Worm (Caenorhabditis elegans) whole organism, L3 larva: ENCODE data around the gene R05C11.2.
A peak's percentile ranks its signal among the peaks of the same experiment; 100 is the strongest.

ENCODE experiments used
- R02D3.7 ChIP-seq: fragments of 150-350 bp; optimal IDR thresholded peaks from 2 replicates; lab custom pipeline; 2014; ENCODE audit warnings: missing biosample characterization, missing genetic modification characterization
- ZK546.5 ChIP-seq: sonication (generic microtip); optimal IDR thresholded peaks from 2 replicates; lab custom pipeline; 2017; ENCODE audit warnings: missing biosample characterization, missing genetic modification characterization
- aly-2 ChIP-seq: fragments of 150-350 bp; optimal IDR thresholded peaks from 2 replicates; lab custom pipeline; 2014; ENCODE audit warnings: missing biosample characterization, missing genetic modification characterization
- ama-1 ChIP-seq: fragments of 150-350 bp; optimal IDR thresholded peaks from 2 replicates; lab custom pipeline; 2018
- ceh-16 ChIP-seq: sonication (generic microtip); optimal IDR thresholded peaks from 2 replicates; lab custom pipeline; 2017; ENCODE audit warnings: missing biosample characterization, missing genetic modification characterization
- ceh-28 ChIP-seq: fragments of 150-350 bp; optimal IDR thresholded peaks from 2 replicates; lab custom pipeline; 2014; ENCODE audit warnings: missing biosample characterization, missing genetic modification reagents, missing genetic modification characterization
- ceh-82 ChIP-seq: fragments of 150-350 bp; optimal IDR thresholded peaks from 2 replicates; lab custom pipeline; 2014; ENCODE audit warnings: missing biosample characterization, missing genetic modification characterization
- ceh-9 ChIP-seq: sonication (generic microtip); optimal IDR thresholded peaks from 2 replicates; lab custom pipeline; 2018; ENCODE audit warnings: missing biosample characterization, missing genetic modification characterization
- egl-27 ChIP-seq: sonication (generic microtip); optimal IDR thresholded peaks from 4 replicates; lab custom pipeline; 2017; ENCODE audit warnings: missing biosample characterization, missing genetic modification reagents, missing genetic modification characterization
- elt-1 ChIP-seq: fragments of 150-350 bp; optimal IDR thresholded peaks from 2 replicates; lab custom pipeline; 2014; ENCODE audit warnings: missing biosample characterization, missing genetic modification characterization
- elt-2 ChIP-seq: sonication (generic microtip); optimal IDR thresholded peaks from 2 replicates; lab custom pipeline; 2016; ENCODE audit warnings: missing genetic modification reagents, mild to moderate bottlenecking, missing genetic modification characterization, missing compliant biosample characterization
- elt-3 ChIP-seq, 3 experiments: fragments of 150-350 bp in 1 of 3; sonication (generic microtip) in 2 of 3; optimal IDR thresholded peaks; 2 replicates in 2 of 3; 4 replicates in 1 of 3; lab custom pipeline; 2014 to 2017; ENCODE audit warnings: missing biosample characterization in 3 of 3, missing genetic modification characterization in 3 of 3
- fkh-2 ChIP-seq: fragments of 150-350 bp; optimal IDR thresholded peaks from 2 replicates; lab custom pipeline; 2014; ENCODE audit warnings: missing biosample characterization, missing genetic modification reagents, missing genetic modification characterization
- fos-1 ChIP-seq: fragments of 150-350 bp; optimal IDR thresholded peaks from 2 replicates; lab custom pipeline; 2014; ENCODE audit warnings: missing biosample characterization, missing genetic modification characterization
- hmg-11 ChIP-seq: sonication (generic microtip); optimal IDR thresholded peaks from 2 replicates; lab custom pipeline; 2016; ENCODE audit warnings: missing genetic modification characterization, missing compliant biosample characterization
- jun-1 ChIP-seq: fragments of 150-350 bp; optimal IDR thresholded peaks from 2 replicates; lab custom pipeline; 2014; ENCODE audit warnings: missing biosample characterization, missing genetic modification reagents, missing genetic modification characterization
- lsy-12 ChIP-seq: sonication (generic microtip); optimal IDR thresholded peaks from 2 replicates; lab custom pipeline; 2016; ENCODE audit warnings: mild to moderate bottlenecking, missing genetic modification characterization, missing compliant biosample characterization
- mdl-1 ChIP-seq: fragments of 150-350 bp; optimal IDR thresholded peaks from 2 replicates; lab custom pipeline; 2014; ENCODE audit warnings: missing biosample characterization, missing genetic modification characterization
- mml-1 ChIP-seq: fragments of 150-350 bp; sonication (generic microtip); optimal IDR thresholded peaks from 3 replicates; lab custom pipeline; 2014; ENCODE audit warnings: missing biosample characterization, missing genetic modification characterization
- nfya-1 ChIP-seq: sonication (generic microtip); optimal IDR thresholded peaks from 2 replicates; lab custom pipeline; 2017; ENCODE audit warnings: missing genetic modification characterization, mild to moderate bottlenecking, missing compliant biosample characterization, antibody characterized with exemption, moderate library complexity; ENCODE audit not compliant: insufficient read depth
- nhr-11 ChIP-seq: fragments of 150-350 bp; optimal IDR thresholded peaks from 2 replicates; lab custom pipeline; 2014; ENCODE audit warnings: missing biosample characterization, missing genetic modification characterization
- nhr-23 ChIP-seq: fragments of 150-350 bp; optimal IDR thresholded peaks from 2 replicates; lab custom pipeline; 2014; ENCODE audit warnings: missing biosample characterization, missing genetic modification reagents, missing genetic modification characterization
- nhr-237 ChIP-seq: fragments of 150-350 bp; optimal IDR thresholded peaks from 2 replicates; lab custom pipeline; 2014; ENCODE audit warnings: missing biosample characterization, missing genetic modification characterization
- nhr-25 ChIP-seq: sonication (generic microtip); optimal IDR thresholded peaks from 2 replicates; lab custom pipeline; 2017; ENCODE audit warnings: missing biosample characterization, missing genetic modification characterization
- nhr-28 ChIP-seq: fragments of 150-350 bp; optimal IDR thresholded peaks from 2 replicates; lab custom pipeline; 2014; ENCODE audit warnings: missing biosample characterization, missing genetic modification characterization
- nhr-43 ChIP-seq: sonication (generic microtip); optimal IDR thresholded peaks from 2 replicates; lab custom pipeline; 2016; ENCODE audit warnings: mild to moderate bottlenecking, missing genetic modification characterization, missing compliant biosample characterization; ENCODE audit not compliant: poor library complexity, severe bottlenecking
- nhr-67 ChIP-seq: fragments of 150-350 bp; optimal IDR thresholded peaks from 2 replicates; lab custom pipeline; 2014; ENCODE audit warnings: missing biosample characterization, missing genetic modification characterization
- nhr-76 ChIP-seq: fragments of 150-350 bp; sonication (generic microtip); optimal IDR thresholded peaks from 5 replicates; lab custom pipeline; 2014; ENCODE audit warnings: missing biosample characterization, missing genetic modification characterization
- pha-4 ChIP-seq: fragments of 150-350 bp; optimal IDR thresholded peaks from 2 replicates; lab custom pipeline; 2014; ENCODE audit warnings: missing biosample characterization, missing genetic modification reagents, missing genetic modification characterization
- pqm-1 ChIP-seq: fragments of 150-350 bp; optimal IDR thresholded peaks from 2 replicates; lab custom pipeline; 2017; ENCODE audit warnings: missing biosample characterization, missing genetic modification characterization, inconsistent platforms
- sea-2 ChIP-seq: fragments of 150-350 bp; sonication (generic microtip); optimal IDR thresholded peaks from 4 replicates; lab custom pipeline; 2014; ENCODE audit warnings: missing biosample characterization, missing genetic modification reagents, missing genetic modification characterization
- skn-1 ChIP-seq: fragments of 150-350 bp; optimal IDR thresholded peaks from 2 replicates; lab custom pipeline; 2014; ENCODE audit warnings: missing biosample characterization, missing genetic modification characterization
- snpc-4 ChIP-seq: fragments of 150-350 bp; optimal IDR thresholded peaks from 2 replicates; lab custom pipeline; 2014; ENCODE audit warnings: missing biosample characterization, missing genetic modification characterization
- ztf-4 ChIP-seq: fragments of 150-350 bp; optimal IDR thresholded peaks from 2 replicates; lab custom pipeline; 2014; ENCODE audit warnings: missing biosample characterization, missing genetic modification characterization

Gene R05C11.2

ce11 chrIV:2083146-2083545, 24.2 kb upstream of the R05C11.2 start:
- peak; percentile 15 for TF ChIP-seq nhr-43 (tag; lab: Kevin White, UChicago)
- no peak for TF ChIP-seq sea-2
- TF ChIP-seq nfya-1: no peak
- no peak for TF ChIP-seq elt-1 (tag; lab: Kevin White, UChicago)
- TF ChIP-seq nhr-25 (tag; lab: Kevin White, UChicago): peak; percentile 66
- peak in 1 of 3 experiments; percentile 16 for TF ChIP-seq elt-3 (tag; optimal IDR thresholded peaks at IDR 0.05; lab: Kevin White, UChicago)
- no peak for TF ChIP-seq ceh-28
- peak; percentile 20 for TF ChIP-seq hmg-11 (tag; lab: Kevin White, UChicago)
- peak; percentile 5 for TF ChIP-seq nhr-23

ce11 chrIV:2080340-2080739, 21.4 kb upstream of the R05C11.2 start:
- TF ChIP-seq ama-1 (lab: Kevin White, UChicago) (no peak), nhr-28 (no peak), egl-27 (no peak), pqm-1 (no peak), elt-2 (tag; lab: Kevin White, UChicago) (no peak), ceh-82 (tag; lab: Kevin White, UChicago) (no peak), nhr-43 (tag; lab: Kevin White, UChicago) (no peak), snpc-4 (tag; lab: Kevin White, UChicago) (no peak), ztf-4 (no peak), ceh-9 (no peak), lsy-12 (tag; lab: Kevin White, UChicago) (no peak), fkh-2 (no peak), nhr-67 (tag; lab: Kevin White, UChicago) (no peak), nhr-237 (tag; lab: Kevin White, UChicago) (no peak), nhr-76 (tag; lab: Kevin White, UChicago) (no peak), ceh-16 (tag; lab: Kevin White, UChicago) (no peak), R02D3.7 (tag; lab: Kevin White, UChicago) (no peak), sea-2 (no peak), mdl-1 (no peak), mml-1 (tag; lab: Kevin White, UChicago) (no peak)

ce11 chrIV:2077159-2077835, 18.4 kb upstream of the R05C11.2 start:
- no peak for TF ChIP-seq fos-1 (tag; lab: Kevin White, UChicago)
- no peak for TF ChIP-seq sea-2
- no peak for TF ChIP-seq nhr-67 (tag; lab: Kevin White, UChicago)
- TF ChIP-seq ama-1 (lab: Kevin White, UChicago): no peak

- TF ChIP-seq nhr-11 (tag; lab: Kevin White, UChicago): no peak
- no peak for TF ChIP-seq elt-3 (tag; optimal IDR thresholded peaks at IDR 0.05; lab: Kevin White, UChicago)
- no peak for TF ChIP-seq skn-1 (tag; lab: Kevin White, UChicago)
- no peak for TF ChIP-seq jun-1
- TF ChIP-seq ceh-9: no peak
- TF ChIP-seq, all 47 proteins: peak for 0
These were observed 7.0 kb upstream of the R05C11.2 start, which contains the start of gene arrd-26 for ce11 chrIV:2065895-2066294. Gene arrd-26, plus strand, starts transcription at chrIV:2066195.

- TF ChIP-seq pha-4 (tag; lab: Kevin White, UChicago): no peak
- TF ChIP-seq lsy-12 (tag; lab: Kevin White, UChicago): no peak
- no peak for TF ChIP-seq ZK546.5 (tag; lab: Kevin White, UChicago)
- no peak for TF ChIP-seq sea-2
- no peak for TF ChIP-seq aly-2
- no peak for TF ChIP-seq fos-1 (tag; lab: Kevin White, UChicago)
- TF ChIP-seq, all 47 proteins: peak for 0
These were observed 1.4 kb downstream of the R05C11.2 start for ce11 chrIV:2057462-2057861.
